Worm (Caenorhabditis elegans) whole organism, L4 larva: ENCODE data around the gene B0303.16.

Source experiments
- D1046.2 ChIP-seq: fragments of 200-800 bp; sonication (Bioruptor generic); IDR thresholded peaks from 2 replicates; pipeline ENCODE4 v1.3.6; 2022; ENCODE audit warnings: missing genetic modification characterization, missing compliant biosample characterization
- F49E8.2 ChIP-seq: sonication (generic microtip); optimal IDR thresholded peaks from 2 replicates; lab custom pipeline; 2016; ENCODE audit warnings: missing compliant biosample characterization, mild to moderate bottlenecking, missing genetic modification characterization, borderline replicate concordance
- ZK337.2 ChIP-seq: fragments of 200-800 bp; sonication (Bioruptor generic); IDR thresholded peaks from 2 replicates; pipeline ENCODE4 v1.3.6; 2022; ENCODE audit warnings: missing genetic modification reagents, missing genetic modification characterization, missing compliant biosample characterization
- ZK546.5 ChIP-seq, 2 experiments: sonication (generic microtip); optimal IDR thresholded peaks; 2 replicates each; lab custom pipeline; 2017; ENCODE audit warnings: missing biosample characterization in 2 of 2, missing genetic modification characterization in 2 of 2
- aha-1 ChIP-seq: fragments of 150-350 bp; peaks from one replicate; lab custom pipeline; 2014; ENCODE audit warnings: missing biosample characterization, missing genetic modification characterization
- ceh-28 ChIP-seq: fragments of 150-350 bp; optimal IDR thresholded peaks from 2 replicates; lab custom pipeline; 2014; ENCODE audit warnings: missing biosample characterization, missing genetic modification reagents, missing genetic modification characterization
- ceh-32 ChIP-seq: sonication (generic microtip); optimal IDR thresholded peaks from 2 replicates; lab custom pipeline; 2016; ENCODE audit warnings: mild to moderate bottlenecking, missing genetic modification characterization, missing compliant biosample characterization; ENCODE audit not compliant: poor library complexity
- ceh-44 ChIP-seq: fragments of 200-800 bp; sonication (Bioruptor generic); IDR thresholded peaks from 2 replicates; pipeline ENCODE4 v1.3.6; 2022; ENCODE audit warnings: missing genetic modification reagents, missing genetic modification characterization, missing compliant biosample characterization
- ces-1 ChIP-seq: fragments of 150-350 bp; sonication (generic microtip); optimal IDR thresholded peaks from 4 replicates; lab custom pipeline; 2014; ENCODE audit warnings: missing biosample characterization, missing genetic modification reagents, missing genetic modification characterization
- cey-2 ChIP-seq: sonication (generic microtip); optimal IDR thresholded peaks from 3 replicates; lab custom pipeline; 2017; ENCODE audit warnings: missing genetic modification characterization, mild to moderate bottlenecking, missing compliant biosample characterization, antibody characterized with exemption, borderline replicate concordance; ENCODE audit not compliant: insufficient read depth
- ctbp-1 ChIP-seq: fragments of 200-800 bp; sonication (Bioruptor generic); IDR thresholded peaks from 2 replicates; pipeline ENCODE4 v1.3.6; 2022; ENCODE audit warnings: missing genetic modification reagents, missing genetic modification characterization, missing compliant biosample characterization
- daf-19 ChIP-seq: fragments of 200-800 bp; sonication (Bioruptor generic); conservative IDR thresholded peaks from 2 replicates; pipeline ENCODE4 v1.3.6; 2022; ENCODE audit warnings: missing genetic modification characterization, missing compliant biosample characterization
- dmd-8 ChIP-seq: fragments of 200-800 bp; sonication (Bioruptor generic); IDR thresholded peaks from 2 replicates; pipeline ENCODE4 v1.3.6; 2022; ENCODE audit warnings: missing genetic modification characterization, missing compliant biosample characterization
- dmd-9 ChIP-seq: fragments of 200-800 bp; sonication (Bioruptor generic); IDR thresholded peaks from 2 replicates; pipeline ENCODE4 v1.3.6; 2022; ENCODE audit warnings: missing genetic modification reagents, missing genetic modification characterization, missing compliant biosample characterization
- dpl-1 ChIP-seq: fragments of 150-350 bp; optimal IDR thresholded peaks from 2 replicates; lab custom pipeline; 2014; ENCODE audit warnings: missing biosample characterization, missing genetic modification reagents, missing genetic modification characterization
- hif-1 ChIP-seq, 2 experiments: sonication (generic microtip); optimal IDR thresholded peaks; 2 replicates each; lab custom pipeline; 2016 to 2017; ENCODE audit warnings: missing compliant biosample characterization in 2 of 2, missing genetic modification characterization in 2 of 2, missing genetic modification reagents in 2 of 2, missing genotype in 2 of 2, mild to moderate bottlenecking in 1 of 2
- hlh-11 ChIP-seq: fragments of 200-800 bp; sonication (Bioruptor generic); optimal IDR thresholded peaks from 2 replicates; lab custom pipeline; 2018; ENCODE audit warnings: mild to moderate bottlenecking, missing genetic modification characterization, missing compliant biosample characterization
- hlh-30 ChIP-seq: sonication (generic microtip); optimal IDR thresholded peaks from 2 replicates; lab custom pipeline; 2017; ENCODE audit warnings: antibody characterized with exemption, mild to moderate bottlenecking, missing genetic modification characterization, missing compliant biosample characterization; ENCODE audit not compliant: insufficient read depth
- jun-1 ChIP-seq: fragments of 150-350 bp; optimal IDR thresholded peaks from 2 replicates; lab custom pipeline; 2014; ENCODE audit warnings: missing biosample characterization, missing genetic modification reagents, missing genetic modification characterization
- lin-38 ChIP-seq: fragments of 200-800 bp; sonication (Bioruptor generic); IDR thresholded peaks from 2 replicates; pipeline ENCODE4 v1.3.6; 2022; ENCODE audit warnings: missing genetic modification reagents, missing genetic modification characterization, missing compliant biosample characterization
- lir-3 ChIP-seq: sonication (generic microtip); optimal IDR thresholded peaks from 2 replicates; lab custom pipeline; 2016; ENCODE audit warnings: mild to moderate bottlenecking, missing genetic modification characterization, missing compliant biosample characterization
- madf-9 ChIP-seq: fragments of 200-800 bp; sonication (Bioruptor generic); conservative IDR thresholded peaks from 2 replicates; pipeline ENCODE4 v1.3.6; 2022; ENCODE audit warnings: missing genetic modification reagents, missing genetic modification characterization, missing compliant biosample characterization
- mdl-1 ChIP-seq, 2 experiments: fragments of 150-350 bp in 1 of 2; sonication (generic microtip) in 1 of 2; optimal IDR thresholded peaks; 2 replicates each; lab custom pipeline; 2014 to 2017; ENCODE audit warnings: missing biosample characterization in 2 of 2, missing genetic modification characterization in 2 of 2
- mes-2 ChIP-seq: sonication (generic microtip); optimal IDR thresholded peaks from 2 replicates; lab custom pipeline; 2016; ENCODE audit warnings: missing genotype, mild to moderate bottlenecking, missing genetic modification characterization, missing compliant biosample characterization; ENCODE audit not compliant: poor library complexity, severe bottlenecking
- mxl-3 ChIP-seq: fragments of 200-800 bp; sonication (Bioruptor generic); optimal IDR thresholded peaks from 2 replicates; lab custom pipeline; 2018; ENCODE audit warnings: mild to moderate bottlenecking, missing genetic modification characterization, missing compliant biosample characterization
- nhr-102 ChIP-seq: sonication (generic microtip); optimal IDR thresholded peaks from 2 replicates; lab custom pipeline; 2016; ENCODE audit warnings: mild to moderate bottlenecking, missing genetic modification characterization, moderate library complexity, missing compliant biosample characterization
- nhr-11 ChIP-seq: fragments of 150-350 bp; optimal IDR thresholded peaks from 2 replicates; lab custom pipeline; 2014; ENCODE audit warnings: missing biosample characterization, missing genetic modification characterization
- nhr-111 ChIP-seq: fragments of 200-800 bp; sonication (Bioruptor generic); optimal IDR thresholded peaks from 2 replicates; lab custom pipeline; 2018; ENCODE audit warnings: mild to moderate bottlenecking, missing genetic modification characterization, missing compliant biosample characterization
- nhr-237 ChIP-seq: sonication (generic microtip); optimal IDR thresholded peaks from 2 replicates; lab custom pipeline; 2017; ENCODE audit warnings: missing biosample characterization, missing genetic modification characterization
- nhr-28 ChIP-seq: fragments of 150-350 bp; optimal IDR thresholded peaks from 2 replicates; lab custom pipeline; 2014; ENCODE audit warnings: missing biosample characterization, missing genetic modification characterization
- nhr-48 ChIP-seq: sonication (generic microtip); optimal IDR thresholded peaks from 2 replicates; lab custom pipeline; 2016; ENCODE audit warnings: mild to moderate bottlenecking, missing genetic modification characterization, missing compliant biosample characterization
- nhr-6 ChIP-seq: fragments of 150-350 bp; optimal IDR thresholded peaks from 2 replicates; lab custom pipeline; 2014; ENCODE audit warnings: missing biosample characterization, missing genetic modification characterization
- nhr-76 ChIP-seq: fragments of 150-350 bp; optimal IDR thresholded peaks from 2 replicates; lab custom pipeline; 2014; ENCODE audit warnings: missing biosample characterization, missing genetic modification characterization
- php-3 ChIP-seq: fragments of 200-800 bp; sonication (Bioruptor generic); IDR thresholded peaks from 2 replicates; pipeline ENCODE4 v1.3.6; 2022; ENCODE audit warnings: missing genetic modification reagents, missing genetic modification characterization, missing compliant biosample characterization
- saeg-2 ChIP-seq: fragments of 200-800 bp; sonication (Bioruptor generic); IDR thresholded peaks from 2 replicates; pipeline ENCODE4 v1.3.6; 2022; ENCODE audit warnings: missing genetic modification reagents, missing genetic modification characterization, missing compliant biosample characterization
- sdz-12 ChIP-seq: fragments of 200-800 bp; sonication (Bioruptor generic); optimal IDR thresholded peaks from 2 replicates; lab custom pipeline; 2018; ENCODE audit warnings: mild to moderate bottlenecking, missing genetic modification characterization, missing compliant biosample characterization
- set-16 ChIP-seq: fragments of 200-800 bp; sonication (Bioruptor generic); IDR thresholded peaks from 2 replicates; pipeline ENCODE4 v1.3.6; 2022; ENCODE audit warnings: missing genetic modification reagents, missing genetic modification characterization, missing compliant biosample characterization
- snpc-1.2 ChIP-seq: fragments of 200-800 bp; sonication (Bioruptor generic); IDR thresholded peaks from 2 replicates; pipeline ENCODE4 v1.3.6; 2022; ENCODE audit warnings: missing genetic modification reagents, missing genetic modification characterization, missing compliant biosample characterization
- tra-1 ChIP-seq: fragments of 200-800 bp; sonication (Bioruptor generic); IDR thresholded peaks from 2 replicates; pipeline ENCODE4 v1.3.6; 2022; ENCODE audit warnings: missing genetic modification reagents, missing genetic modification characterization, missing compliant biosample characterization
- unc-130 ChIP-seq: sonication (generic microtip); optimal IDR thresholded peaks from 2 replicates; lab custom pipeline; 2016; ENCODE audit warnings: missing genetic modification reagents, missing genetic modification characterization, missing compliant biosample characterization
- unc-62 ChIP-seq, 3 experiments: fragments of 150-350 bp in 1 of 3; sonication (generic microtip); optimal IDR thresholded peaks in 2 of 3; peaks in 1 of 3; 1 replicate in 1 of 3; 2 replicates in 2 of 3; lab custom pipeline; 2014 to 2017; ENCODE audit warnings: missing biosample characterization in 3 of 3, missing genetic modification characterization in 3 of 3, missing genetic modification reagents in 3 of 3, missing genotype in 1 of 3
- zip-11 ChIP-seq: fragments of 200-800 bp; sonication (Bioruptor generic); IDR thresholded peaks from 2 replicates; pipeline ENCODE4 v1.3.6; 2022; ENCODE audit warnings: missing genetic modification characterization, missing compliant biosample characterization

Gene B0303.16

ce11 chrIII:8725224-8725623 is 20.4 kb downstream of the B0303.16 start:
- TF ChIP-seq hlh-30 (tag; lab: Kevin White, UChicago) = no peak
- no peak for TF ChIP-seq mxl-3 (GFP tag; lab: Kevin White, UChicago)
- TF ChIP-seq unc-62 (GFP tag; optimal IDR thresholded peaks at IDR 0.05 in 1 of 2; lab: Kevin White, UChicago) = no peak
- no peak for TF ChIP-seq unc-62 (tag; optimal IDR thresholded peaks at IDR 0.05; lab: Kevin White, UChicago)
- no peak for TF ChIP-seq nhr-76 (tag; lab: Kevin White, UChicago)
- TF ChIP-seq ceh-28 (tag; lab: Kevin White, UChicago) = no peak
- no peak for TF ChIP-seq ceh-32 (tag; lab: Kevin White, UChicago)
- no peak for TF ChIP-seq ceh-44 (GFP tag; lab: Robert Waterston, UW)
- no peak for TF ChIP-seq dmd-8 (GFP tag; lab: Robert Waterston, UW)
- TF ChIP-seq sdz-12 (GFP tag; lab: Kevin White, UChicago) = no peak
- no peak for TF ChIP-seq nhr-237
- no peak for TF ChIP-seq ZK546.5 (tag; optimal IDR thresholded peaks at IDR 0.05; lab: Kevin White, UChicago)
- no peak for TF ChIP-seq jun-1
- TF ChIP-seq set-16 (GFP tag; lab: Robert Waterston, UW) = no peak
- no peak for TF ChIP-seq ces-1 (GFP tag; lab: Kevin White, UChicago)
- TF ChIP-seq zip-11 (GFP tag; lab: Robert Waterston, UW) = no peak
- TF ChIP-seq saeg-2 (GFP tag; lab: Robert Waterston, UW) = no peak
- no peak for TF ChIP-seq nhr-111 (GFP tag; lab: Kevin White, UChicago)
- TF ChIP-seq cey-2 = no peak
- no peak for TF ChIP-seq ctbp-1
- TF ChIP-seq php-3 (GFP tag; lab: Robert Waterston, UW) = no peak

ce11 chrIII:8726019-8726894 is 21.4 kb downstream of the B0303.16 start:
- TF ChIP-seq unc-62 (GFP tag; optimal IDR thresholded peaks at IDR 0.05 in 1 of 2; lab: Kevin White, UChicago) (peak in 1 of 2 experiments; percentile 98), unc-62 (tag; optimal IDR thresholded peaks at IDR 0.05; lab: Kevin White, UChicago) (no peak), aha-1 (peak; percentile 60), snpc-1.2 (GFP tag; lab: Robert Waterston, UW) (no peak), hif-1 (tag; optimal IDR thresholded peaks at IDR 0.05; lab: Kevin White, UChicago) (no peak)

- TF ChIP-seq aha-1 = peak; percentile 89
- no peak for TF ChIP-seq ZK337.2 (GFP tag; lab: Robert Waterston, UW)
Measured at ce11 chrIII:8731310-8731709, 26.4 kb downstream of the B0303.16 start, which contains the start of gene ZK370.4. ZK370.4 (minus strand) TSS chrIII:8731410.

DNA sequence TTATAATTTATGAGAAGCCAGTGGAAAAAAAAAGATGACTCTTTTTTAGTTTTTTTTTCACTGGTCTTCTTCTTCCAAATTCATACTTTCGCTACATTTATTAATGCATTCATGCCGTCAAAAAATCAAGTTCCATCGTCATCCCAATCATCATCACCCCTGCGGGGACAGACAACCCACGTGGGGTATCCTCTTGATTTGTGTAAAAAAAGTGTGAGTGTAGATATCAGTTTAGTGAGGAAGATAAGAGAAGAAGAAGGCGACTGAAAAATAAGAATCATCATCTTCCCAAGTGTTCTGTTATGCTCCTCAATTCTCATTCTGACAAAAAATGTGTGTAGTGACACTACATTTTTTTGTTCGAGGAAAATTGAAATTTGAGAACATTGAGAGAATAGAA is 27.1 kb downstream of the B0303.16 start:
- peak; percentile 19 for TF ChIP-seq mes-2 (tag; lab: Kevin White, UChicago)
- no peak for TF ChIP-seq F49E8.2 (tag; lab: Kevin White, UChicago)
- peak; percentile 56 to 84 for TF ChIP-seq mdl-1 (tag; optimal IDR thresholded peaks at IDR 0.05; lab: Kevin White, UChicago)
- peak in 1 of 2 experiments; percentile 94 for TF ChIP-seq unc-62 (GFP tag; optimal IDR thresholded peaks at IDR 0.05 in 1 of 2; lab: Kevin White, UChicago)
- TF ChIP-seq unc-62 (tag; optimal IDR thresholded peaks at IDR 0.05; lab: Kevin White, UChicago) = no peak
- no peak for TF ChIP-seq nhr-102 (tag; lab: Kevin White, UChicago)
- peak; percentile 62 for TF ChIP-seq hlh-11 (tag; lab: Kevin White, UChicago)
- TF ChIP-seq dmd-9 (GFP tag; lab: Robert Waterston, UW) = no peak
- TF ChIP-seq madf-9 (GFP tag; lab: Robert Waterston, UW) = 0 out of 2 replicates have a peak, but pooled peaks have one; percentile 2
- TF ChIP-seq lir-3 (tag; lab: Kevin White, UChicago) = no peak
- no peak for TF ChIP-seq D1046.2 (GFP tag; lab: Robert Waterston, UW)
- no peak for TF ChIP-seq lin-38 (GFP tag; lab: Robert Waterston, UW)
- no peak for TF ChIP-seq dpl-1 (GFP tag; lab: Kevin White, UChicago)
- no peak for TF ChIP-seq daf-19 (GFP tag; lab: Robert Waterston, UW)
- TF ChIP-seq nhr-48 (tag; lab: Kevin White, UChicago) = peak; percentile 19
- peak; percentile 64 for TF ChIP-seq nhr-28 (tag; lab: Kevin White, UChicago)
- no peak for TF ChIP-seq nhr-6
- TF ChIP-seq unc-130 (GFP tag; lab: Kevin White, UChicago) = no peak
- peak; percentile 32; the same call in 1 of the 2 replicates for TF ChIP-seq tra-1 (GFP tag; lab: Robert Waterston, UW)
- TF ChIP-seq mxl-3 (GFP tag; lab: Kevin White, UChicago) = peak; percentile 91
- no peak for TF ChIP-seq ceh-44 (GFP tag; lab: Robert Waterston, UW)
- TF ChIP-seq nhr-11 (tag; lab: Kevin White, UChicago) = peak; percentile 6
